Fruit fly (Drosophila melanogaster) whole organism, embryonic: ENCODE data around the gene CG7943.

Experiments used
- Ada2b ChIP-seq: fragments of 200-800 bp; sonication (Bioruptor generic); IDR thresholded peaks from 2 replicates; pipeline ENCODE4 v1.3.6; 2022; ENCODE audit warnings: missing biosample characterization, missing genetic modification characterization
- CG10147 ChIP-seq: fragments of 200-800 bp; sonication (Bioruptor generic); optimal IDR thresholded peaks from 2 replicates; lab custom pipeline; 2019; ENCODE audit warnings: missing biosample characterization, mild to moderate bottlenecking, missing genetic modification characterization, moderate library complexity
- CG10565 ChIP-seq: fragments of 200-800 bp; sonication (Bioruptor generic); optimal IDR thresholded peaks from 3 replicates; lab custom pipeline; 2016; ENCODE audit warnings: missing biosample characterization, mild to moderate bottlenecking, missing genetic modification characterization
- CG11093 ChIP-seq: fragments of 200-800 bp; sonication (Bioruptor generic); IDR thresholded peaks from 3 replicates; pipeline ENCODE4 v1.3.6; 2022; ENCODE audit warnings: missing biosample characterization, missing genetic modification characterization
- CG12236 ChIP-seq: fragments of 200-800 bp; sonication (Bioruptor generic); optimal IDR thresholded peaks from 2 replicates; lab custom pipeline; 2016; ENCODE audit warnings: missing biosample characterization, missing genetic modification characterization
- CG12391 ChIP-seq: fragments of 200-800 bp; sonication (Bioruptor generic); optimal IDR thresholded peaks from 3 replicates; lab custom pipeline; 2018; ENCODE audit warnings: missing biosample characterization, mild to moderate bottlenecking, missing genetic modification characterization, moderate library complexity
- CG12659 ChIP-seq: fragments of 200-800 bp; sonication (Bioruptor generic); optimal IDR thresholded peaks from 3 replicates; lab custom pipeline; 2017; ENCODE audit warnings: mild to moderate bottlenecking, missing biosample characterization, missing genetic modification reagents, missing genetic modification characterization
- CG13624 ChIP-seq: fragments of 200-800 bp; sonication (Bioruptor generic); optimal IDR thresholded peaks from 2 replicates; lab custom pipeline; 2016; ENCODE audit warnings: missing biosample characterization, missing genetic modification characterization
- CG16813 ChIP-seq: fragments of 200-800 bp; sonication (Bioruptor generic); IDR thresholded peaks from 3 replicates; pipeline ENCODE4 v1.3.6; 2022; ENCODE audit warnings: missing biosample characterization, missing genetic modification characterization; ENCODE audit not compliant: partially characterized antibody
- CG18764 ChIP-seq: fragments of 200-800 bp; sonication (Bioruptor generic); optimal IDR thresholded peaks from 3 replicates; lab custom pipeline; 2016; ENCODE audit warnings: missing biosample characterization, missing genetic modification characterization
- CG2199 ChIP-seq: fragments of 200-800 bp; sonication (Bioruptor generic); IDR thresholded peaks from 3 replicates; pipeline ENCODE4 v1.3.6; 2022; ENCODE audit warnings: missing biosample characterization, missing genetic modification characterization
- CG2202 ChIP-seq: fragments of 200-800 bp; sonication (Bioruptor generic); optimal IDR thresholded peaks from 2 replicates; lab custom pipeline; 2018; ENCODE audit warnings: missing biosample characterization, mild to moderate bottlenecking, missing genetic modification characterization
- CG43689 ChIP-seq: fragments of 200-800 bp; sonication (Bioruptor generic); IDR thresholded peaks from 2 replicates; pipeline ENCODE4 v1.3.6; 2022; ENCODE audit warnings: missing biosample characterization, missing genetic modification characterization
- CG4424 ChIP-seq: fragments of 200-800 bp; sonication (Bioruptor generic); optimal IDR thresholded peaks from 3 replicates; lab custom pipeline; 2016; ENCODE audit warnings: missing biosample characterization, missing genetic modification characterization
- CG4730 ChIP-seq: fragments of 200-800 bp; sonication (Bioruptor generic); IDR thresholded peaks from 2 replicates; pipeline ENCODE4 v1.3.6; 2022; ENCODE audit warnings: missing biosample characterization, missing genetic modification characterization
- CG5180 ChIP-seq: fragments of 200-800 bp; sonication (Bioruptor generic); optimal IDR thresholded peaks from 3 replicates; lab custom pipeline; 2017; ENCODE audit warnings: missing biosample characterization, missing genetic modification characterization, mild to moderate bottlenecking, moderate library complexity, missing genetic modification reagents
- CG6765 ChIP-seq: fragments of 200-800 bp; sonication (Bioruptor generic); optimal IDR thresholded peaks from 3 replicates; lab custom pipeline; 2017; ENCODE audit warnings: missing biosample characterization, mild to moderate bottlenecking, missing genetic modification characterization
- CTCF ChIP-seq: fragments of 200-800 bp; sonication (Bioruptor generic); optimal IDR thresholded peaks from 2 replicates; lab custom pipeline; 2017; ENCODE audit warnings: missing biosample characterization, mild to moderate bottlenecking, missing genetic modification characterization, moderate library complexity
- E2f2 ChIP-seq: fragments of 200-800 bp; sonication (Bioruptor generic); IDR thresholded peaks from 2 replicates; pipeline ENCODE4 v1.3.6; 2022; ENCODE audit warnings: missing biosample characterization, missing genetic modification characterization
- Fer2 ChIP-seq: fragments of 200-800 bp; sonication (Bioruptor generic); optimal IDR thresholded peaks from 2 replicates; lab custom pipeline; 2018; ENCODE audit warnings: missing biosample characterization, mild to moderate bottlenecking, missing genetic modification characterization, moderate library complexity
- GATAe ChIP-seq: fragments of 200-800 bp; sonication (Bioruptor generic); conservative IDR thresholded peaks from 2 replicates; pipeline ENCODE4 v1.3.6; 2022; ENCODE audit warnings: missing biosample characterization, missing genetic modification characterization
- H15 ChIP-seq: fragments of 200-800 bp; sonication (Bioruptor generic); IDR thresholded peaks from 3 replicates; pipeline ENCODE4 v1.3.6; 2022; ENCODE audit warnings: missing biosample characterization, missing genetic modification characterization
- HHEX ChIP-seq: fragments of 200-800 bp; sonication (Bioruptor generic); optimal IDR thresholded peaks from 3 replicates; lab custom pipeline; 2017; ENCODE audit warnings: missing biosample characterization, mild to moderate bottlenecking, missing genetic modification characterization, missing genetic modification reagents
- HLH4C ChIP-seq: fragments of 200-800 bp; sonication (Bioruptor generic); IDR thresholded peaks from 3 replicates; pipeline ENCODE4 v1.3.6; 2022; ENCODE audit warnings: missing biosample characterization, missing genetic modification characterization; ENCODE audit not compliant: partially characterized antibody
- HLH54F ChIP-seq: fragments of 200-800 bp; sonication (Bioruptor generic); optimal IDR thresholded peaks from 3 replicates; lab custom pipeline; 2016; ENCODE audit warnings: missing biosample characterization, missing genetic modification characterization
- HLHmδ ChIP-seq: fragments of 200-800 bp; sonication (Bioruptor generic); optimal IDR thresholded peaks from 2 replicates; lab custom pipeline; 2018; ENCODE audit warnings: missing biosample characterization, mild to moderate bottlenecking, missing genetic modification characterization, moderate library complexity
- Jarid2 ChIP-seq: fragments of 200-800 bp; sonication (Bioruptor generic); optimal IDR thresholded peaks from 3 replicates; lab custom pipeline; 2017; ENCODE audit warnings: mild to moderate bottlenecking, missing biosample characterization, missing genetic modification reagents, missing genetic modification characterization
- NfI ChIP-seq: fragments of 200-800 bp; sonication (Bioruptor generic); optimal IDR thresholded peaks from 3 replicates; lab custom pipeline; 2018; ENCODE audit warnings: missing biosample characterization, mild to moderate bottlenecking, missing genetic modification characterization, moderate library complexity
- Poxn ChIP-seq: fragments of 200-800 bp; sonication (Bioruptor generic); IDR thresholded peaks from 2 replicates; pipeline ENCODE4 v1.3.6; 2022; ENCODE audit warnings: missing biosample characterization, missing genetic modification characterization
- Vsx1 ChIP-seq: fragments of 200-800 bp; sonication (Bioruptor generic); optimal IDR thresholded peaks from 2 replicates; lab custom pipeline; 2017; ENCODE audit warnings: missing biosample characterization, mild to moderate bottlenecking, missing genetic modification characterization, missing genetic modification reagents
- Xrp1 ChIP-seq: fragments of 200-800 bp; sonication (Bioruptor generic); IDR thresholded peaks from 2 replicates; pipeline ENCODE4 v1.3.6; 2022; ENCODE audit warnings: missing biosample characterization, missing genetic modification characterization
- amos ChIP-seq: fragments of 200-800 bp; sonication (Bioruptor generic); IDR thresholded peaks from 2 replicates; pipeline ENCODE4 v1.3.6; 2022; ENCODE audit warnings: missing biosample characterization, missing genetic modification characterization; ENCODE audit not compliant: partially characterized antibody
- br ChIP-seq: fragments of >200 bp; optimal IDR thresholded peaks from 2 replicates; lab custom pipeline; 2017
- danr ChIP-seq: fragments of 200-800 bp; sonication (Bioruptor generic); IDR thresholded peaks from 2 replicates; pipeline ENCODE4 v1.3.6; 2022; ENCODE audit warnings: missing biosample characterization, missing genetic modification characterization
- emc ChIP-seq: fragments of 200-800 bp; sonication (Bioruptor generic); optimal IDR thresholded peaks from 2 replicates; lab custom pipeline; 2016; ENCODE audit warnings: missing biosample characterization, missing genetic modification characterization
- en ChIP-seq: fragments of 200-800 bp; sonication (Bioruptor generic); optimal IDR thresholded peaks from 2 replicates; lab custom pipeline; 2016; ENCODE audit warnings: missing biosample characterization, missing genetic modification characterization
- ftz-f1 ChIP-seq: fragments of 200-800 bp; sonication (Bioruptor generic); optimal IDR thresholded peaks from 2 replicates; lab custom pipeline; 2016; ENCODE audit warnings: missing biosample characterization, missing genetic modification characterization
- hb ChIP-seq: fragments of 200-800 bp; sonication (Bioruptor generic); IDR thresholded peaks from 3 replicates; pipeline ENCODE4 v1.3.6; 2022; ENCODE audit warnings: missing biosample characterization, missing genetic modification characterization; ENCODE audit not compliant: partially characterized antibody
- kni ChIP-seq: fragments of 200-800 bp; sonication (Bioruptor generic); optimal IDR thresholded peaks from 3 replicates; lab custom pipeline; 2017; ENCODE audit warnings: mild to moderate bottlenecking, missing biosample characterization, missing genetic modification reagents, missing genetic modification characterization
- lilli ChIP-seq: fragments of 200-800 bp; sonication (Bioruptor generic); optimal IDR thresholded peaks from 3 replicates; lab custom pipeline; 2016; ENCODE audit warnings: missing biosample characterization, missing genetic modification characterization
- pfk ChIP-seq: fragments of 200-800 bp; sonication (Bioruptor generic); optimal IDR thresholded peaks from 2 replicates; lab custom pipeline; 2018; ENCODE audit warnings: missing biosample characterization, mild to moderate bottlenecking, missing genetic modification characterization, moderate library complexity
- phol ChIP-seq: fragments of 200-800 bp; sonication (Bioruptor generic); optimal IDR thresholded peaks from 3 replicates; lab custom pipeline; 2018; ENCODE audit warnings: missing biosample characterization, mild to moderate bottlenecking, missing genetic modification characterization, moderate library complexity
- pnt ChIP-seq: fragments of 200-800 bp; sonication (Bioruptor generic); optimal IDR thresholded peaks from 3 replicates; lab custom pipeline; 2016; ENCODE audit warnings: missing biosample characterization, missing genetic modification characterization
- pum ChIP-seq: fragments of 200-800 bp; sonication (Bioruptor generic); optimal IDR thresholded peaks from 2 replicates; lab custom pipeline; 2016; ENCODE audit warnings: missing biosample characterization, missing genetic modification characterization
- sens-2 ChIP-seq: fragments of 200-800 bp; sonication (Bioruptor generic); IDR thresholded peaks from 2 replicates; pipeline ENCODE4 v1.3.6; 2022; ENCODE audit warnings: missing biosample characterization, missing genetic modification characterization
- ttk ChIP-seq: fragments of 200-800 bp; sonication (Bioruptor generic); IDR thresholded peaks from 2 replicates; pipeline ENCODE4 v2.1.2; 2022; ENCODE audit warnings: missing biosample characterization, missing genetic modification characterization
- tup ChIP-seq: fragments of 200-800 bp; sonication (Bioruptor generic); optimal IDR thresholded peaks from 2 replicates; lab custom pipeline; 2016; ENCODE audit warnings: missing biosample characterization, mild to moderate bottlenecking, missing genetic modification characterization, moderate library complexity
- z ChIP-seq: fragments of 200-800 bp; sonication (Bioruptor generic); IDR thresholded peaks from 3 replicates; pipeline ENCODE4 v1.3.6; 2022; ENCODE audit warnings: missing biosample characterization, missing genetic modification characterization
- zfh1 ChIP-seq: fragments of 200-800 bp; sonication (Bioruptor generic); IDR thresholded peaks from 3 replicates; pipeline ENCODE4 v1.3.6; 2022; ENCODE audit warnings: missing biosample characterization, missing genetic modification characterization

Gene CG7943

DNA sequence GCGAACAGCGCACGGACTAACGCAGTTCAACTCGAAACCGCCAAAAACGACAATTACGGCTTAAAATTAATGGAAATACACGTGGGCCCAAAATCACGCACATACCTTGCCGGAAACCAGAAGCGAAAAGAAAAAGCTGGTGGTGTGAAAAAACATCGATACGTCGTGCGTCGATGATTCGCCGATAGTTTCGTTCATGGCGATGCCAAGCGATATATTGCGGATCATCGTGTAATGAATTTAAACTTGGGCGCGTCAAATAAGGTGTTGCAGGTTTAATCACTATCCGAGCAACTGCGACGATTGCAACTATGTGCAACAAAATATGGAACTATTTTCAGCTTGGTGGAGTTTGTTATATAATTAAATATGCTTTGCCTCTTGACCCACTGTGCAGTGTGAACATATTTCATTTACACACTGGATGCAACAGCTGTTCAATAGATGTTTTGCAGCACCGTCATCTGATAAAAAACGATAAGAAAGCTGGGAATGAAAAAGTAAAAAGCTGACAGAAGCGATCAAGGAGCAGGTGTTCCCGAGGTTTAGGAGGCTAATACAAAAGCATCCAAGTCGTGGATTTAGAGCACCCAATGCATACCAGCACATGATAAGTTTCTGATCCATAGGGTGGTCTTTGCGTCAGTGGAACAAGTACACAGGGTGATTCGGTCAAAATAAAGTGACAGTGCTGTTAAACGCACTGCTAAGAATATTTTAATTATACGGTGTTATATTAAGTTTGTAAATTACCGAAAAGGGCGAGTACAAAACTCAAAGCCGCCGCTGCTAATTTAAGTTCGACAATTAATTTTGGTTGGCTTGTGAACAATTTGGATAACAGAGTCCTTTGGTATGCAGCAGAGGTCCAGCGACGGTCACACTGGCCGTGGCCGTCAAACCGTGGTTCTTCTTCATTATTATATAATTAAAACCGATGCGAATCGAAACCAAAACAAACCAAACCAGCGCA lies at the start of gene CG7943, which contains the start of gene RpL32 (continued):
- TF ChIP-seq CG2202 (tag; lab: Kevin White, UChicago): peak; percentile 76
- peak; percentile 86 for TF ChIP-seq CG4730 (GFP tag; lab: Robert Waterston, UW)
- peak; percentile 81 for TF ChIP-seq ftz-f1 (GFP tag; lab: Kevin White, UChicago)
- peak; percentile 82 for TF ChIP-seq HLHmδ (GFP tag; lab: Kevin White, UChicago)
- TF ChIP-seq Vsx1: peak; percentile 89
- peak; percentile 92 for TF ChIP-seq kni (GFP tag; lab: Kevin White, UChicago)
- peak; percentile 95 for TF ChIP-seq CG6765
- TF ChIP-seq NfI (GFP tag; lab: Kevin White, UChicago): peak; percentile 96
- peak; percentile 94 for TF ChIP-seq Ada2b (GFP tag; lab: Robert Waterston, UW)
- TF ChIP-seq emc (GFP tag; lab: Kevin White, UChicago): peak; percentile 94
- peak; percentile 94 for TF ChIP-seq Xrp1 (GFP tag; lab: Robert Waterston, UW)
- TF ChIP-seq GATAe (GFP tag; lab: Robert Waterston, UW): peak; percentile 80
- peak; percentile 100 for TF ChIP-seq hb (GFP tag; lab: Robert Waterston, UW)
- TF ChIP-seq Jarid2: peak; percentile 85
- peak; percentile 85 for TF ChIP-seq Poxn (GFP tag; lab: Robert Waterston, UW)
- TF ChIP-seq CG10565 (GFP tag; lab: Kevin White, UChicago): peak; percentile 90
- peak; percentile 100 for TF ChIP-seq amos (GFP tag; lab: Robert Waterston, UW)
- peak; percentile 88 for TF ChIP-seq ttk (GFP tag; lab: Robert Waterston, UW)
- TF ChIP-seq zfh1 (GFP tag; lab: Robert Waterston, UW): peak; percentile 96
- peak; percentile 100 for TF ChIP-seq HLH4C (GFP tag; lab: Robert Waterston, UW)
- TF ChIP-seq sens-2 (GFP tag; lab: Robert Waterston, UW): peak; percentile 96
- TF ChIP-seq pnt (GFP tag; lab: Kevin White, UChicago): peak; percentile 96
- peak; percentile 94 for TF ChIP-seq CG12659 (GFP tag; lab: Kevin White, UChicago)
- peak; percentile 94 for TF ChIP-seq CG18764
- TF ChIP-seq tup (GFP tag; lab: Kevin White, UChicago): peak; percentile 95
- TF ChIP-seq CG10147 (GFP tag; lab: Kevin White, UChicago): peak; percentile 90
- TF ChIP-seq CG5180 (GFP tag; lab: Kevin White, UChicago): peak; percentile 72
- peak; percentile 87 for TF ChIP-seq CG12236 (GFP tag; lab: Kevin White, UChicago)
- peak; percentile 67 for TF ChIP-seq CTCF (GFP tag; lab: Kevin White, UChicago)
- TF ChIP-seq pum: peak; percentile 97
- peak; percentile 93 for TF ChIP-seq H15 (GFP tag; lab: Robert Waterston, UW)
- TF ChIP-seq CG4424 (GFP tag; lab: Kevin White, UChicago): peak; percentile 95
- peak; percentile 90 for TF ChIP-seq HLH54F (GFP tag; lab: Kevin White, UChicago)
- peak; percentile 91 for TF ChIP-seq danr
- peak; percentile 50; the same call in 2 of the 3 replicates for TF ChIP-seq z (GFP tag; lab: Robert Waterston, UW)
- peak; percentile 80 for TF ChIP-seq pfk
- TF ChIP-seq CG13624 (GFP tag; lab: Kevin White, UChicago): peak; percentile 95
- TF ChIP-seq en (GFP tag; lab: Kevin White, UChicago): peak; percentile 90
- TF ChIP-seq CG16813 (GFP tag; lab: Robert Waterston, UW): peak; percentile 100
- TF ChIP-seq E2f2 (GFP tag; lab: Robert Waterston, UW): peak; percentile 91
- peak; percentile 89 for TF ChIP-seq CG43689 (GFP tag; lab: Robert Waterston, UW)
- TF ChIP-seq Fer2: peak; percentile 92
- peak; percentile 93 for TF ChIP-seq lilli (GFP tag; lab: Kevin White, UChicago)
- peak; percentile 92 for TF ChIP-seq CG12391
- TF ChIP-seq CG2199 (GFP tag; lab: Robert Waterston, UW): peak; percentile 79; the same call in 2 of the 3 replicates
- TF ChIP-seq HHEX (GFP tag; lab: Kevin White, UChicago): peak; percentile 95
- TF ChIP-seq phol (tag; lab: Kevin White, UChicago): peak; percentile 96
- no peak for TF ChIP-seq br (lab: Kevin White, UChicago)
- peak; percentile 87 for TF ChIP-seq CG11093 (GFP tag; lab: Robert Waterston, UW)
